Fruit fly (Drosophila melanogaster) whole organism, embryonic: ENCODE measurements around the gene COX7AL.

Experiments
- Antp ChIP-seq: fragments of 200-800 bp; sonication (Bioruptor generic); optimal IDR thresholded peaks from 3 replicates; lab custom pipeline; 2016; ENCODE audit warnings: missing biosample characterization, missing genetic modification characterization
- Asciz ChIP-seq: fragments of 200-800 bp; sonication (Bioruptor generic); optimal IDR thresholded peaks from 2 replicates; lab custom pipeline; 2017; ENCODE audit warnings: missing biosample characterization, mild to moderate bottlenecking, missing genetic modification characterization, missing genetic modification reagents
- B-H1 ChIP-seq: fragments of 200-800 bp; sonication (Bioruptor generic); IDR thresholded peaks from 3 replicates; pipeline ENCODE4 v1.3.6; 2022; ENCODE audit warnings: missing biosample characterization, missing genetic modification characterization
- CG10959 ChIP-seq: fragments of 200-800 bp; sonication (Bioruptor generic); IDR thresholded peaks from 2 replicates; pipeline ENCODE4 v1.3.6; 2022; ENCODE audit warnings: missing biosample characterization, missing genetic modification characterization
- CG11696 ChIP-seq: fragments of 200-800 bp; sonication (Bioruptor generic); IDR thresholded peaks from 2 replicates; pipeline ENCODE4 v1.3.6; 2022; ENCODE audit warnings: missing biosample characterization, missing genetic modification characterization
- CG12659 ChIP-seq: fragments of 200-800 bp; sonication (Bioruptor generic); optimal IDR thresholded peaks from 3 replicates; lab custom pipeline; 2017; ENCODE audit warnings: mild to moderate bottlenecking, missing biosample characterization, missing genetic modification reagents, missing genetic modification characterization
- CG13287 ChIP-seq: fragments of 200-800 bp; sonication (Bioruptor generic); IDR thresholded peaks from 2 replicates; pipeline ENCODE4 v1.3.6; 2022; ENCODE audit warnings: missing biosample characterization, missing genetic modification characterization; ENCODE audit not compliant: partially characterized antibody
- CG13624 ChIP-seq: fragments of 200-800 bp; sonication (Bioruptor generic); optimal IDR thresholded peaks from 2 replicates; lab custom pipeline; 2016; ENCODE audit warnings: missing biosample characterization, missing genetic modification characterization
- CG17186 ChIP-seq: fragments of 200-800 bp; sonication (Bioruptor generic); optimal IDR thresholded peaks from 3 replicates; lab custom pipeline; 2017; ENCODE audit warnings: missing biosample characterization, missing genetic modification reagents, missing genetic modification characterization
- CG17802 ChIP-seq: fragments of 200-800 bp; sonication (Bioruptor generic); optimal IDR thresholded peaks from 2 replicates; lab custom pipeline; 2018; ENCODE audit warnings: missing biosample characterization, mild to moderate bottlenecking, missing genetic modification characterization, moderate library complexity
- CG2889 ChIP-seq: fragments of 200-800 bp; sonication (Bioruptor generic); IDR thresholded peaks from 3 replicates; pipeline ENCODE4 v1.3.6; 2022; ENCODE audit warnings: missing biosample characterization, missing genetic modification characterization
- CG30020 ChIP-seq: fragments of 200-800 bp; optimal IDR thresholded peaks from 2 replicates; lab custom pipeline; 2019; ENCODE audit warnings: missing biosample characterization, mild to moderate bottlenecking, missing genetic modification characterization, moderate library complexity
- CG3407 ChIP-seq: fragments of 200-800 bp; sonication (Bioruptor generic); optimal IDR thresholded peaks from 2 replicates; lab custom pipeline; 2018; ENCODE audit warnings: missing biosample characterization, mild to moderate bottlenecking, missing genetic modification characterization
- CG3838 ChIP-seq: fragments of 200-800 bp; sonication (Bioruptor generic); optimal IDR thresholded peaks from 3 replicates; lab custom pipeline; 2016; ENCODE audit warnings: missing biosample characterization, missing genetic modification characterization
- CG3995 ChIP-seq: fragments of 200-800 bp; sonication (Bioruptor generic); optimal IDR thresholded peaks from 3 replicates; lab custom pipeline; 2016; ENCODE audit warnings: missing biosample characterization, missing genetic modification characterization
- CG7357 ChIP-seq: fragments of 200-800 bp; sonication (Bioruptor generic); IDR thresholded peaks from 3 replicates; pipeline ENCODE4 v1.3.6; 2022; ENCODE audit warnings: missing biosample characterization, missing genetic modification characterization
- CG7963 ChIP-seq: fragments of 200-800 bp; sonication (Bioruptor generic); IDR thresholded peaks from 3 replicates; pipeline ENCODE4 v1.3.6; 2022; ENCODE audit warnings: missing biosample characterization, missing genetic modification characterization; ENCODE audit not compliant: partially characterized antibody
- CG8359 ChIP-seq: fragments of 200-800 bp; sonication (Bioruptor generic); optimal IDR thresholded peaks from 2 replicates; lab custom pipeline; 2017; ENCODE audit warnings: missing biosample characterization, mild to moderate bottlenecking, missing genetic modification characterization, borderline replicate concordance
- Chrac-16 ChIP-seq: fragments of 200-800 bp; sonication (Bioruptor generic); optimal IDR thresholded peaks from 3 replicates; lab custom pipeline; 2016; ENCODE audit warnings: missing biosample characterization, missing genetic modification characterization
- Dad ChIP-seq: fragments of 200-800 bp; sonication (Bioruptor generic); optimal IDR thresholded peaks from 3 replicates; lab custom pipeline; 2016; ENCODE audit warnings: missing biosample characterization, missing genetic modification characterization
- Dfd ChIP-seq, 2 experiments: fragments of >200 bp; optimal IDR thresholded peaks; 2 replicates each; lab custom pipeline; 2017; ENCODE audit warnings: missing biosample characterization in 2 of 2, missing genetic modification characterization in 2 of 2
- E2f2 ChIP-seq: fragments of 200-800 bp; sonication (Bioruptor generic); IDR thresholded peaks from 2 replicates; pipeline ENCODE4 v1.3.6; 2022; ENCODE audit warnings: missing biosample characterization, missing genetic modification characterization
- Ets65A ChIP-seq: fragments of 200-800 bp; sonication (Bioruptor generic); peaks from one replicate; lab custom pipeline; 2016; ENCODE audit warnings: missing biosample characterization, missing genetic modification characterization
- GATAe ChIP-seq: fragments of 200-800 bp; sonication (Bioruptor generic); conservative IDR thresholded peaks from 2 replicates; pipeline ENCODE4 v1.3.6; 2022; ENCODE audit warnings: missing biosample characterization, missing genetic modification characterization
- Hmx ChIP-seq: fragments of 200-800 bp; sonication (Bioruptor generic); optimal IDR thresholded peaks from 2 replicates; lab custom pipeline; 2016; ENCODE audit warnings: missing biosample characterization, missing genetic modification characterization
- Mes4 ChIP-seq: fragments of 200-800 bp; sonication (Bioruptor generic); optimal IDR thresholded peaks from 2 replicates; lab custom pipeline; 2016; ENCODE audit warnings: missing biosample characterization, missing genetic modification characterization
- NC2α ChIP-seq: fragments of 200-800 bp; sonication (Bioruptor generic); optimal IDR thresholded peaks from 2 replicates; lab custom pipeline; 2016; ENCODE audit warnings: missing biosample characterization, missing genetic modification characterization
- Neu2 ChIP-seq: fragments of 200-800 bp; sonication (Bioruptor generic); optimal IDR thresholded peaks from 3 replicates; lab custom pipeline; 2016; ENCODE audit warnings: missing biosample characterization, missing genetic modification characterization, borderline replicate concordance
- Opbp ChIP-seq: fragments of 200-800 bp; sonication (Bioruptor generic); IDR thresholded peaks from 3 replicates; pipeline ENCODE4 v1.3.6; 2022; ENCODE audit warnings: missing biosample characterization, missing genetic modification characterization; ENCODE audit not compliant: partially characterized antibody
- PHDP ChIP-seq: fragments of 200-800 bp; sonication (Bioruptor generic); optimal IDR thresholded peaks from 3 replicates; lab custom pipeline; 2018; ENCODE audit warnings: missing biosample characterization, mild to moderate bottlenecking, missing genetic modification characterization, moderate library complexity
- Ssrp ChIP-seq: fragments of 200-800 bp; sonication (Bioruptor generic); optimal IDR thresholded peaks from 2 replicates; lab custom pipeline; 2018; ENCODE audit warnings: missing biosample characterization, mild to moderate bottlenecking, missing genetic modification characterization, moderate library complexity
- Stat92E ChIP-seq, 3 experiments: fragments of >200 bp in 2 of 3; fragments of 200-800 bp in 1 of 3; sonication (Bioruptor generic) in 1 of 3; optimal IDR thresholded peaks; 2 replicates each; lab custom pipeline; 2017 to 2019; ENCODE audit warnings: missing biosample characterization in 3 of 3, missing genetic modification characterization in 3 of 3, mild to moderate bottlenecking in 1 of 3, moderate library complexity in 1 of 3
- bcd ChIP-seq: fragments of 200-800 bp; sonication (Bioruptor generic); optimal IDR thresholded peaks from 2 replicates; lab custom pipeline; 2017; ENCODE audit warnings: missing biosample characterization, mild to moderate bottlenecking, missing genetic modification characterization
- ci ChIP-seq: fragments of 200-800 bp; sonication (Bioruptor generic); IDR thresholded peaks from 3 replicates; pipeline ENCODE4 v1.3.6; 2022; ENCODE audit warnings: missing biosample characterization, missing genetic modification characterization
- esg ChIP-seq: fragments of 200-800 bp; sonication (Bioruptor generic); conservative IDR thresholded peaks from 2 replicates; pipeline ENCODE4 v1.3.6; 2022; ENCODE audit warnings: missing biosample characterization, missing genetic modification characterization
- fru ChIP-seq: fragments of >200 bp; optimal IDR thresholded peaks from 2 replicates; lab custom pipeline; 2017
- gcm ChIP-seq: fragments of 200-800 bp; sonication (Bioruptor generic); optimal IDR thresholded peaks from 2 replicates; lab custom pipeline; 2019; ENCODE audit warnings: missing biosample characterization, mild to moderate bottlenecking, missing genetic modification characterization, moderate library complexity
- ind ChIP-seq: fragments of 200-800 bp; sonication (Bioruptor generic); optimal IDR thresholded peaks from 3 replicates; lab custom pipeline; 2016; ENCODE audit warnings: missing biosample characterization, missing genetic modification characterization
- insv ChIP-seq, 2 experiments: fragments of 200-800 bp; sonication (Bioruptor generic); optimal IDR thresholded peaks; 3 replicates each; lab custom pipeline; 2016 to 2018; ENCODE audit warnings: missing biosample characterization in 2 of 2, missing genetic modification characterization in 2 of 2
- jumu ChIP-seq: fragments of 200-800 bp; sonication (Bioruptor generic); optimal IDR thresholded peaks from 3 replicates; lab custom pipeline; 2016; ENCODE audit warnings: missing biosample characterization, missing genetic modification characterization
- luna ChIP-seq: fragments of 200-800 bp; sonication (Bioruptor generic); optimal IDR thresholded peaks from 2 replicates; lab custom pipeline; 2016; ENCODE audit warnings: missing biosample characterization, missing genetic modification characterization
- mld ChIP-seq: fragments of 200-800 bp; sonication (Bioruptor generic); IDR thresholded peaks from 3 replicates; pipeline ENCODE4 v1.3.6; 2022; ENCODE audit warnings: missing biosample characterization, missing genetic modification characterization; ENCODE audit not compliant: partially characterized antibody
- org-1 ChIP-seq: fragments of 200-800 bp; sonication (Bioruptor generic); optimal IDR thresholded peaks from 2 replicates; lab custom pipeline; 2017; ENCODE audit warnings: missing biosample characterization, missing genetic modification characterization
- row ChIP-seq: fragments of 200-800 bp; sonication (Bioruptor generic); IDR thresholded peaks from 3 replicates; pipeline ENCODE4 v1.3.6; 2022; ENCODE audit warnings: missing biosample characterization, missing genetic modification characterization
- so ChIP-seq: fragments of 200-800 bp; sonication (Bioruptor generic); IDR thresholded peaks from 3 replicates; pipeline ENCODE4 v1.3.6; 2022; ENCODE audit warnings: missing biosample characterization, missing genetic modification characterization
- sr ChIP-seq: fragments of 200-800 bp; sonication (Bioruptor generic); IDR thresholded peaks from 3 replicates; pipeline ENCODE4 v1.3.6; 2022; ENCODE audit warnings: missing biosample characterization, missing genetic modification characterization
- trh ChIP-seq: fragments of 200-800 bp; sonication (Bioruptor generic); optimal IDR thresholded peaks from 2 replicates; lab custom pipeline; 2016; ENCODE audit warnings: missing biosample characterization, missing genetic modification characterization
- wek ChIP-seq: fragments of 200-800 bp; sonication (Bioruptor generic); optimal IDR thresholded peaks from 3 replicates; lab custom pipeline; 2018; ENCODE audit warnings: missing biosample characterization, mild to moderate bottlenecking, missing genetic modification characterization, moderate library complexity
- zfh1 ChIP-seq: fragments of 200-800 bp; sonication (Bioruptor generic); IDR thresholded peaks from 3 replicates; pipeline ENCODE4 v1.3.6; 2022; ENCODE audit warnings: missing biosample characterization, missing genetic modification characterization

Gene COX7AL

DNA sequence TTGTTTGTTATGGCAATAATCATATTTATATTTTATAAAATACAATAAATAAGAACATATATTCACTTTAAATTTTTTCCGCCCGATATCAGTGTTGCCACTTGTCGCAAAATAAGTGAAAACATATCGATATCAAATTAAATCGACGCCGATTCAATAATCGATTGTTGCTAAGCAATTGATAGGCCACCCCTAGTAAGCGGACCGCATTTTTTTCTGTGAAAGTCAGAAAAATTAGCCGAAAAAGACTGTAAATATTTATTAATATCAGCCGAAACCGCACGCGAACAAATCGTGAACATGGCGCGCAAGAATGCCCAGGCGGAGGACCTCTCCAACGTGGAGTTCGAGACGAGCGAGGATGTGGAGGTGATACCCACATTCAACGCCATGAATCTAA, 30.4 kb upstream of the COX7AL start, which contains the start of gene CG7483 (continued):
- no peak for TF ChIP-seq luna (GFP tag; lab: Kevin White, UChicago)
- no peak for TF ChIP-seq Hmx (GFP tag; lab: Kevin White, UChicago)
- TF ChIP-seq row (GFP tag; lab: Robert Waterston, UW) = no peak
- no peak for TF ChIP-seq Dfd (GFP tag; optimal IDR thresholded peaks at IDR 0.05; lab: Kevin White, UChicago)
- peak in 1 of 2 experiments; percentile 30 for TF ChIP-seq insv (GFP tag; optimal IDR thresholded peaks at IDR 0.05; lab: Kevin White, UChicago)
- no peak for TF ChIP-seq CG3407 (GFP tag; lab: Kevin White, UChicago)
- no peak for TF ChIP-seq mld (GFP tag; lab: Robert Waterston, UW)
- no peak for TF ChIP-seq zfh1
- TF ChIP-seq CG7963 (GFP tag; lab: Robert Waterston, UW) = peak; percentile 71
- peak; percentile 82; the same call in 2 of the 3 replicates for TF ChIP-seq Opbp
- no peak for TF ChIP-seq Mes4 (GFP tag; lab: Kevin White, UChicago)
- no peak for TF ChIP-seq so (GFP tag; lab: Robert Waterston, UW)
- peak; percentile 42 for TF ChIP-seq CG12659 (GFP tag; lab: Kevin White, UChicago)
- no peak for TF ChIP-seq esg
- TF ChIP-seq Ets65A = no peak
- TF ChIP-seq sr = no peak
- peak in 1 of 3 experiments; percentile 43 for TF ChIP-seq Stat92E (GFP tag; optimal IDR thresholded peaks at IDR 0.05; lab: Kevin White, UChicago)
- TF ChIP-seq gcm (GFP tag; lab: Kevin White, UChicago) = no peak
- TF ChIP-seq Asciz (GFP tag; lab: Kevin White, UChicago) = no peak
- no peak for TF ChIP-seq CG17802
- TF ChIP-seq CG2889 (GFP tag; lab: Robert Waterston, UW) = no peak
- no peak for TF ChIP-seq ind (GFP tag; lab: Kevin White, UChicago)
- TF ChIP-seq fru (lab: Kevin White, UChicago) = no peak
- TF ChIP-seq CG3995 = peak; percentile 15
- no peak for TF ChIP-seq CG13624 (GFP tag; lab: Kevin White, UChicago)
- no peak for TF ChIP-seq jumu (GFP tag; lab: Kevin White, UChicago)
- no peak for TF ChIP-seq Dad (GFP tag; lab: Kevin White, UChicago)
- no peak for TF ChIP-seq Ssrp (tag; lab: Kevin White, UChicago)
- no peak for TF ChIP-seq CG3838 (GFP tag; lab: Kevin White, UChicago)
- no peak for TF ChIP-seq PHDP (tag; lab: Kevin White, UChicago)
- TF ChIP-seq wek (GFP tag; lab: Kevin White, UChicago) = no peak
- TF ChIP-seq CG30020 = no peak
- 0 out of 3 replicates have a peak, but pooled peaks have one; percentile 20 for TF ChIP-seq ci (GFP tag; lab: Robert Waterston, UW)
- TF ChIP-seq NC2α (GFP tag; lab: Kevin White, UChicago) = no peak
- no peak for TF ChIP-seq org-1 (GFP tag; lab: Kevin White, UChicago)
- peak; percentile 95 for TF ChIP-seq CG13287 (GFP tag; lab: Robert Waterston, UW)
- TF ChIP-seq trh (GFP tag; lab: Kevin White, UChicago) = no peak
- no peak for TF ChIP-seq Neu2 (GFP tag; lab: Kevin White, UChicago)
- no peak for TF ChIP-seq CG11696 (GFP tag; lab: Robert Waterston, UW)
- TF ChIP-seq CG17186 (GFP tag; lab: Kevin White, UChicago) = no peak
- TF ChIP-seq Antp (GFP tag; lab: Kevin White, UChicago) = no peak
- no peak for TF ChIP-seq GATAe (GFP tag; lab: Robert Waterston, UW)
- no peak for TF ChIP-seq B-H1 (GFP tag; lab: Robert Waterston, UW)
- no peak for TF ChIP-seq CG8359 (GFP tag; lab: Kevin White, UChicago)
- no peak for TF ChIP-seq CG10959
- TF ChIP-seq E2f2 = peak; percentile 98
- TF ChIP-seq bcd (GFP tag; lab: Kevin White, UChicago) = no peak
- TF ChIP-seq Chrac-16 = no peak
- TF ChIP-seq CG7357 (GFP tag; lab: Robert Waterston, UW) = no peak
